Fruit fly (Drosophila melanogaster) Kc167 (cell line): ENCODE results near the gene CG34328.

Experiments used
- h ChIP-seq: fragments of >200 bp; optimal IDR thresholded peaks from 3 replicates; lab custom pipeline; 2018; ENCODE audit warnings: missing external identifiers
- psq ChIP-seq: fragments of >200 bp; optimal IDR thresholded peaks from 2 replicates; lab custom pipeline; 2017; ENCODE audit warnings: missing external identifiers
- ttk ChIP-seq: sonication (Bioruptor generic); optimal IDR thresholded peaks from 2 replicates; lab custom pipeline; 2017; ENCODE audit warnings: missing external identifiers

DNA sequence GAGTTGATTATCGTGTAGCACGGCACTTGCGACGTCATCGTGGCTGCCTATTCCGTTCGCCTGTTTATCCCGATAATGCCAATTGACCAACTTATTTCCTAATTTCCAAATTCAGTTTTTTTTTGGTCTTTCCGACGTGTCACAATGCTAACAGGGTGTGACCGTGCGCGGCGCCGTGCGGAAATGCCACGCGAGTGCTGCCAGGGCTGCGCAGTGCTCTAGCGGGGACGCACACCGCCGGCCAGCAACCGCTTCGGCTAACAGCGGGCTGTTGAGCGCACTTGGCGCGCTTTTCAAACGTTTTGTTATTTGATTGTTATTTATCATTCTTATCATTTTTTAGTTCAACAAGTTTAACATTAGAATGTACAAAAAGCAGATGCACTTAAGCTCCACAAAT, 14.8 kb downstream of the CG34328 start, which contains the start of gene betaCOP:
- TF ChIP-seq psq (no peak), ttk (lab: Kevin White, UChicago) (no peak), h (no peak)
